Fruit fly (Drosophila melanogaster): ENCODE data around the gene AMPKalpha.

Gene AMPKalpha

dm6 chrX:1399056-1400003 is 24.0 kb downstream of the AMPKalpha start (continued):
- TF ChIP-seq CG31365 (tag; optimal IDR thresholded peaks at IDR 0.05) = peak; percentile 3
- peak in 1 of 2 experiments; percentile 13 for TF ChIP-seq dpn (GFP tag; optimal IDR thresholded peaks at IDR 0.05)
- TF ChIP-seq hkb (optimal IDR thresholded peaks at IDR 0.05) = no peak
- TF ChIP-seq hkb (GFP tag; IDR thresholded peaks at IDR 0.05) = 0 out of 2 replicates have a peak, but pooled peaks have one; percentile 12
- peak; percentile 43 for TF ChIP-seq Hand (GFP tag; optimal IDR thresholded peaks at IDR 0.05)
- TF ChIP-seq bsh (GFP tag; optimal IDR thresholded peaks at IDR 0.05) = no peak
- TF ChIP-seq Poxn (GFP tag; IDR thresholded peaks at IDR 0.05) = no peak
- peak; percentile 8; the same call in 1 of the 2 replicates for TF ChIP-seq aop (GFP tag; IDR thresholded peaks at IDR 0.05)
- TF ChIP-seq CG43689 (GFP tag; IDR thresholded peaks at IDR 0.05) = no peak
- peak; percentile 86 for TF ChIP-seq Hr3 (GFP tag; optimal IDR thresholded peaks at IDR 0.05)
- TF ChIP-seq sqz (GFP tag; optimal IDR thresholded peaks at IDR 0.05) = peak; percentile 63
- no peak for TF ChIP-seq CG6683 (GFP tag; optimal IDR thresholded peaks at IDR 0.05)
- TF ChIP-seq CG2712 (tag; optimal IDR thresholded peaks at IDR 0.05) = peak; percentile 14
- TF ChIP-seq CG6765 (GFP tag; optimal IDR thresholded peaks at IDR 0.05) = no peak
- TF ChIP-seq her (GFP tag; optimal IDR thresholded peaks at IDR 0.05) = no peak
- TF ChIP-seq CG10147 (GFP tag; optimal IDR thresholded peaks at IDR 0.05) = no peak
- TF ChIP-seq ab (GFP tag; optimal IDR thresholded peaks at IDR 0.05) = no peak
- TF ChIP-seq abd-A (tag; optimal IDR thresholded peaks at IDR 0.05) = peak; percentile 73
- peak; percentile 14 for TF ChIP-seq CG18262 (tag; optimal IDR thresholded peaks at IDR 0.05)
- TF ChIP-seq yki (optimal IDR thresholded peaks at IDR 0.05) = no peak
- TF ChIP-seq fu2 (GFP tag; optimal IDR thresholded peaks at IDR 0.05) = no peak
- no peak for TF ChIP-seq pho (GFP tag; optimal IDR thresholded peaks at IDR 0.05)
- no peak for TF ChIP-seq gro (GFP tag; optimal IDR thresholded peaks at IDR 0.05)
- no peak for TF ChIP-seq CG2875 (GFP tag; optimal IDR thresholded peaks at IDR 0.05)
- no peak for TF ChIP-seq CG12391 (tag; optimal IDR thresholded peaks at IDR 0.05)
- peak; percentile 20; the same call in 1 of the 2 replicates for TF ChIP-seq E2f1 (GFP tag; IDR thresholded peaks at IDR 0.05)
- no peak for TF ChIP-seq fd102C (GFP tag; optimal IDR thresholded peaks at IDR 0.05)
- TF ChIP-seq CG9876 (GFP tag; optimal IDR thresholded peaks at IDR 0.05) = no peak
- TF ChIP-seq CG10321 (GFP tag; IDR thresholded peaks at IDR 0.05) = peak; percentile 99
- no peak for TF ChIP-seq Atf-2 (GFP tag; optimal IDR thresholded peaks at IDR 0.05)
- peak; percentile 24 for TF ChIP-seq lab (GFP tag; optimal IDR thresholded peaks at IDR 0.05)
- TF ChIP-seq jigr1 (GFP tag; IDR thresholded peaks at IDR 0.05) = no peak
- TF ChIP-seq HLH3B (GFP tag; IDR thresholded peaks at IDR 0.05) = no peak
- no peak for TF ChIP-seq h (optimal IDR thresholded peaks at IDR 0.05)
- TF ChIP-seq CG17612 (GFP tag; IDR thresholded peaks at IDR 0.05) = no peak
- no peak for TF ChIP-seq gsb-n (tag; optimal IDR thresholded peaks at IDR 0.05)
- peak; percentile 50; the same call in 1 of the 2 replicates for TF ChIP-seq rib (GFP tag; IDR thresholded peaks at IDR 0.05)
- TF ChIP-seq esg (GFP tag; conservative IDR thresholded peaks at IDR 0.05) = no peak
- TF ChIP-seq pnt (GFP tag; optimal IDR thresholded peaks at IDR 0.05) = no peak
- TF ChIP-seq tup (GFP tag; optimal IDR thresholded peaks at IDR 0.05) = no peak
- TF ChIP-seq Mes4 (GFP tag; optimal IDR thresholded peaks at IDR 0.05) = no peak
- peak; percentile 38 for TF ChIP-seq Dip3 (GFP tag; optimal IDR thresholded peaks at IDR 0.05)
- no peak for TF ChIP-seq CG12104 (GFP tag; optimal IDR thresholded peaks at IDR 0.05)
- no peak for TF ChIP-seq hbn (GFP tag; IDR thresholded peaks at IDR 0.05; ENCODE audit: partially characterized antibody)
- TF ChIP-seq CG31441 (GFP tag; IDR thresholded peaks at IDR 0.05) = no peak
- TF ChIP-seq bab2 (GFP tag; optimal IDR thresholded peaks at IDR 0.05) = no peak
- peak; percentile 29; the same call in 1 of the 2 replicates for TF ChIP-seq Scr (GFP tag; IDR thresholded peaks at IDR 0.05; ENCODE audit: partially characterized antibody)
- TF ChIP-seq Fer3 (tag; optimal IDR thresholded peaks at IDR 0.05) = no peak
- 0 out of 3 replicates have a peak, but pooled peaks have one; percentile 5 for TF ChIP-seq otp (GFP tag; IDR thresholded peaks at IDR 0.05)
- TF ChIP-seq CkIIα-i1 (GFP tag; IDR thresholded peaks at IDR 0.05) = no peak

Measured in whole organism, embryonic.